Fruit fly (Drosophila melanogaster) whole organism: ENCODE measurements around the gene eff.

ENCODE experiments used
- CG8478 ChIP-seq: fragments of >200 bp; optimal IDR thresholded peaks from 2 replicates; lab custom pipeline; 2018; ENCODE audit warnings: inconsistent platforms
- Dll ChIP-seq: fragments of >200 bp; optimal IDR thresholded peaks from 2 replicates; lab custom pipeline; 2017
- usp ChIP-seq: fragments of >200 bp; optimal IDR thresholded peaks from 2 replicates; lab custom pipeline; 2017; ENCODE audit warnings: missing biosample characterization, missing genetic modification characterization, mixed read lengths

- TF ChIP-seq usp (GFP tag; lab: Kevin White, UChicago) (no peak), CG8478 (no peak), Dll (lab: Kevin White, UChicago) (no peak)
Measured at dm6 chr3R:14742064-14742463, 945 bp upstream of the eff start.
